Worm (Caenorhabditis elegans) whole organism, young adult: Measurements from ENCODE around the gene K09E9.1.

Experiments used
- F10E7.11 ChIP-seq: sonication (generic microtip); optimal IDR thresholded peaks from 2 replicates; lab custom pipeline; 2017; ENCODE audit warnings: mild to moderate bottlenecking, missing genetic modification characterization, moderate library complexity, missing compliant biosample characterization
- Y53G8AR.9 ChIP-seq: fragments of 200-800 bp; sonication (Bioruptor generic); conservative IDR thresholded peaks from 2 replicates; pipeline ENCODE4 v1.3.6; 2022; ENCODE audit warnings: missing genetic modification reagents, missing genetic modification characterization, missing compliant biosample characterization
- Y67H2A.10 ChIP-seq: fragments of 200-800 bp; sonication (Bioruptor generic); conservative IDR thresholded peaks from 2 replicates; pipeline ENCODE4 v1.3.6; 2022; ENCODE audit warnings: missing genetic modification reagents, missing genetic modification characterization, missing compliant biosample characterization
- akir-1 ChIP-seq: fragments of 200-800 bp; sonication (Bioruptor generic); optimal IDR thresholded peaks from 2 replicates; lab custom pipeline; 2018; ENCODE audit warnings: mild to moderate bottlenecking, missing genetic modification characterization, moderate library complexity, missing compliant biosample characterization
- ama-1 ChIP-seq, 3 experiments: fragments of 150-350 bp in 1 of 3; sonication (generic microtip) in 2 of 3; optimal IDR thresholded peaks; 2 replicates each; lab custom pipeline; 2014 to 2018; ENCODE audit warnings: missing biosample characterization in 2 of 3, missing genetic modification characterization in 2 of 3, missing genetic modification reagents in 2 of 3
- cebp-2 ChIP-seq: fragments of 200-800 bp; sonication (Bioruptor generic); IDR thresholded peaks from 2 replicates; pipeline ENCODE4 v1.3.6; 2022; ENCODE audit warnings: missing genetic modification characterization, missing compliant biosample characterization
- die-1 ChIP-seq: sonication (generic microtip); optimal IDR thresholded peaks from 2 replicates; lab custom pipeline; 2016; ENCODE audit warnings: missing genotype, mild to moderate bottlenecking, missing genetic modification characterization, missing compliant biosample characterization
- ets-4 ChIP-seq: fragments of 200-800 bp; sonication (Bioruptor generic); optimal IDR thresholded peaks from 2 replicates; lab custom pipeline; 2018; ENCODE audit warnings: mild to moderate bottlenecking, missing genetic modification characterization, missing compliant biosample characterization
- him-1 ChIP-seq: sonication (generic microtip); optimal IDR thresholded peaks from 2 replicates; lab custom pipeline; 2016; ENCODE audit warnings: missing genotype, missing genetic modification reagents, missing genetic modification characterization, missing compliant biosample characterization
- madf-10 ChIP-seq: sonication (generic microtip); optimal IDR thresholded peaks from 2 replicates; lab custom pipeline; 2016; ENCODE audit warnings: mild to moderate bottlenecking, missing genetic modification characterization, missing compliant biosample characterization
- mes-4 ChIP-seq: sonication (generic microtip); optimal IDR thresholded peaks from 2 replicates; lab custom pipeline; 2016; ENCODE audit warnings: missing genotype, missing genetic modification characterization, missing compliant biosample characterization
- pha-4 ChIP-seq: fragments of 150-350 bp; sonication (generic microtip); optimal IDR thresholded peaks from 2 replicates; lab custom pipeline; 2014; ENCODE audit warnings: missing biosample characterization, missing genetic modification reagents, missing genetic modification characterization
- somi-1 ChIP-seq: fragments of 200-800 bp; sonication (Bioruptor generic); optimal IDR thresholded peaks from 2 replicates; lab custom pipeline; 2018; ENCODE audit warnings: mild to moderate bottlenecking, missing genetic modification characterization, missing compliant biosample characterization
- unc-130 ChIP-seq: sonication (generic microtip); optimal IDR thresholded peaks from 2 replicates; lab custom pipeline; 2016; ENCODE audit warnings: missing genetic modification reagents, missing genetic modification characterization, missing compliant biosample characterization

- no peak for TF ChIP-seq pha-4
- TF ChIP-seq ets-4 (GFP tag; lab: Kevin White, UChicago) = no peak
- no peak for TF ChIP-seq die-1 (tag; lab: Kevin White, UChicago)
- TF ChIP-seq him-1 (tag; lab: Kevin White, UChicago) = no peak
- TF ChIP-seq Y67H2A.10 (GFP tag; lab: Robert Waterston, UW) = no peak
- no peak for TF ChIP-seq somi-1 (GFP tag; lab: Kevin White, UChicago)
- no peak for TF ChIP-seq mes-4 (tag; lab: Kevin White, UChicago)
- no peak for TF ChIP-seq madf-10
- TF ChIP-seq akir-1 = no peak
- TF ChIP-seq Y53G8AR.9 (GFP tag; lab: Robert Waterston, UW) = no peak
- TF ChIP-seq ama-1 (optimal IDR thresholded peaks at IDR 0.05; lab: Kevin White, UChicago) = no peak
- no peak for TF ChIP-seq ama-1 (GFP tag; optimal IDR thresholded peaks at IDR 0.05; lab: Kevin White, UChicago)
- TF ChIP-seq cebp-2 (GFP tag; lab: Robert Waterston, UW) = no peak
- no peak for TF ChIP-seq F10E7.11 (tag; lab: Kevin White, UChicago)
- no peak for TF ChIP-seq unc-130 (GFP tag; lab: Kevin White, UChicago)
These were observed 21.1 kb downstream of the K09E9.1 start for ce11 chrX:15641380-15641779.
